Worm (Caenorhabditis elegans) whole organism, midembryonic: ENCODE data around the gene cutl-25.
A peak's percentile ranks its signal among the peaks of the same experiment; 100 is the strongest.

ENCODE experiments used
- T22C8.4 ChIP-seq: fragments of 200-800 bp; sonication (Bioruptor generic); IDR thresholded peaks from 2 replicates; pipeline ENCODE4 v1.3.6; 2022; ENCODE audit warnings: missing genetic modification characterization, missing compliant biosample characterization
- cog-1 ChIP-seq: sonication (generic microtip); optimal IDR thresholded peaks from 2 replicates; lab custom pipeline; 2016; ENCODE audit warnings: missing genetic modification characterization, missing compliant biosample characterization
- flt-1 ChIP-seq: fragments of 200-800 bp; sonication (Bioruptor generic); IDR thresholded peaks from 2 replicates; pipeline ENCODE4 v1.3.6; 2022; ENCODE audit warnings: missing genetic modification characterization, missing compliant biosample characterization
- klf-2 ChIP-seq: fragments of 200-800 bp; sonication (Bioruptor generic); conservative IDR thresholded peaks from 2 replicates; pipeline ENCODE4 v1.3.6; 2022; ENCODE audit warnings: missing genetic modification reagents, missing genetic modification characterization, missing compliant biosample characterization
- med-1 ChIP-seq: sonication (generic microtip); optimal IDR thresholded peaks from 2 replicates; lab custom pipeline; 2017; ENCODE audit warnings: missing genetic modification characterization, mild to moderate bottlenecking, missing compliant biosample characterization, antibody characterized with exemption, missing genetic modification reagents; ENCODE audit not compliant: insufficient read depth
- ref-1 ChIP-seq: fragments of 200-800 bp; sonication (Bioruptor generic); conservative IDR thresholded peaks from 2 replicates; pipeline ENCODE4 v1.3.6; 2022; ENCODE audit warnings: missing genetic modification reagents, missing genetic modification characterization, missing compliant biosample characterization
- tab-1 ChIP-seq: fragments of 200-800 bp; sonication (Bioruptor generic); IDR thresholded peaks from 2 replicates; pipeline ENCODE4 v1.3.6; 2022; ENCODE audit warnings: missing genetic modification characterization, missing compliant biosample characterization
- ztf-23 ChIP-seq: fragments of 200-800 bp; sonication (Bioruptor generic); IDR thresholded peaks from 2 replicates; pipeline ENCODE4 v1.3.6; 2022; ENCODE audit warnings: missing genetic modification reagents, missing genetic modification characterization, missing compliant biosample characterization
- ztf-29 ChIP-seq: fragments of 200-800 bp; sonication (Bioruptor generic); IDR thresholded peaks from 2 replicates; pipeline ENCODE4 v1.3.6; 2022; ENCODE audit warnings: missing genetic modification reagents, missing genetic modification characterization, missing compliant biosample characterization

Gene cutl-25

DNA sequence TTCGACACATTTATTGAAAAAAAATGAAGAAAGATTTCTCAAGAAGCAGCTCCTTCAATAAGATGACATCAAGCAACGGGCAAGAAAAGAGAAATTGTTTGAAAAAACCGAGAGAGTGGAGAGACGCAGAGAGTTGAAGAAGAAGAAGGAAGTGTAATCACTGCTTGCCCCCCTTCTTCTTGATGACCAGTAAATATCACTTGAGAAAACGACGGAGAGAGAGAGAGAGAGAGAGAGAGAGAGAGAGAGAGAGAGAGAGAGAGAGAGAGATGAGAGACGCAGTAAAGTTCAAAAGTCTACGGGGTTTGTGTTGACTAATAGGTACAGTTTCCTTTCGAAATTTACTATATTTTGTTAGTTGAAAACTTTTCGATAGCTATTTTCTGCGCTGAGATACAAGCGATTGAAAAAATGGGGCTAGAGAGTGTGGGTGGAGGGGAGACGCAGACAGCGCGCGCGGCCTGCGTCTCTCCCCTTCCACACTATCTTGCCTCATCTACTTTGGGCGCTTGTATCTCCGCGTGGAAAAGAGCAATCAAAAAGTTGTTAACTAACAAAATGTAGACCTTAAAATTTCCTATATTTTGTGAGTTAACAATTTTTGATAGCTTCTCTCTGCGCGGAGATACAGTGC, 19.1 kb upstream of the cutl-25 start:
- no peak for TF ChIP-seq T22C8.4 (GFP tag; lab: Robert Waterston, UW)
- no peak for TF ChIP-seq ref-1

DNA sequence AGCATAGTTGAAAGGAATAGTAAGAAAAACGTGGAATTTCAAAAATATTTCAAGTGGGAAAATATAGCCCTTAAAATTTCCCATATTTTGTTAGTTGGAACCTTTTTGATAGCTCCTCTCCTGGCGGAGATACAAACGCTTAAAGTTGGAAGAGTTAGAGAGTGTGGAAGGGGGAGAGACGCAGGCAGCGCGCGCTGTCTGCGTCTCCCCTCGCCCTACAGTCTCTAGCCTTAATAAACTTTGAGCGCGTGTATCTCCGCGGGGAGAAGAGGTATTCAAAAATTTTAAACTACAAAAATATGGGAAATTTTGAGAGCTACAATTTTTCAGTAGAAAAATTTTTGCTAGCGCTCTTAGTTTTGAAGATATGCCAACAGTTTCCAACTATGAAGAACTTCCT, 17.6 kb upstream of the cutl-25 start:
- TF ChIP-seq klf-2 (GFP tag; lab: Robert Waterston, UW) (no peak), T22C8.4 (GFP tag; lab: Robert Waterston, UW) (no peak), tab-1 (GFP tag; lab: Robert Waterston, UW) (no peak), flt-1 (GFP tag; lab: Robert Waterston, UW) (no peak), ztf-29 (GFP tag; lab: Robert Waterston, UW) (no peak), cog-1 (tag; lab: Kevin White, UChicago) (no peak), ref-1 (no peak), ztf-23 (GFP tag; lab: Robert Waterston, UW) (no peak), med-1 (no peak)

DNA sequence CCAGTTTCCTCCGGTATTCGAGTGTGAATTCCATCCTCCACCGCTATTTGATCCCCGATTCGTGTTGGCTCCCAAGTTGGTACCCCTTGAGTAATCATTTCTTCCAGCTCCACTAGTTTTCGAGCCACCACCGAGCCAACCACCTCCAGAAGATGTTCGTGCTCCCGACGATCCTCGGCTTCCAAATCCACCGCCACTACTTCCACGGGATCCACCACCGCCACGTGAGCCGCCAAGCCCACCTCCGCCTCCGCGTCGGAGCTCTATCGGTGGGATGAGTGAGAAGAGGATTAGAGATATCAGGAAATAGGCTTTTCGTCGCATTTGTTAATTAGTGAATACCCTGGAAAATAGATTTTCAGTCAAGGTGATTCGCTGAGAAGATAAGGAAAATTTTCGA, 17.1 kb upstream of the cutl-25 start, which contains the start of gene H06I04.6:
Gene H06I04.6 (minus strand): TSS at position 345 of the 400 bp plus-strand sequence.
- TF ChIP-seq ztf-29 (GFP tag; lab: Robert Waterston, UW) (no peak), tab-1 (GFP tag; lab: Robert Waterston, UW) (no peak), T22C8.4 (GFP tag; lab: Robert Waterston, UW) (no peak), ref-1 (no peak), flt-1 (GFP tag; lab: Robert Waterston, UW) (no peak), cog-1 (tag; lab: Kevin White, UChicago) (no peak), med-1 (no peak), klf-2 (GFP tag; lab: Robert Waterston, UW) (no peak)

DNA sequence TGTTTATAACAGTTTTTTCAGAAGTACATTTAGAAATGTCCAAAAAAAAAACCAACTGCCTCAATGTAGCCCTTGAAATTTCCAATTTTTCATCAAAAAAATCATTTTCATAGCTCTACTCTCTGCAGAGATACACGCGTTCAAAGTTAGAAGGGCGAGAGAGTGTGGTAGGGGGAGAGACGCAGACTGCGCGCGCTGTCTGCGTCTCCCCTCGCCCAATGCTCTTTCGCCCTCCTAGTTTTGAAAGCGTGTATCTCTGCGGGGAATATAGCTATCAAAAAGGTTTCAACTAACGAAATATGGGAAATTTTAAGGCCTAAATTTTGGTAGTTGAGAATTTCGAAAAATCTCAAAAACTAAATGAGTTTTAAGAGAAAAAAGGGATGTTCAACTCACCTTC, 16.6 kb upstream of the cutl-25 start:
- no peak for TF ChIP-seq med-1
- TF ChIP-seq ztf-29 (GFP tag; lab: Robert Waterston, UW): no peak
- TF ChIP-seq flt-1 (GFP tag; lab: Robert Waterston, UW): no peak
- no peak for TF ChIP-seq cog-1 (tag; lab: Kevin White, UChicago)
- TF ChIP-seq tab-1 (GFP tag; lab: Robert Waterston, UW): no peak
- TF ChIP-seq T22C8.4 (GFP tag; lab: Robert Waterston, UW): no peak
- no peak for TF ChIP-seq ref-1
- TF ChIP-seq klf-2 (GFP tag; lab: Robert Waterston, UW): no peak
- no peak for TF ChIP-seq ztf-23 (GFP tag; lab: Robert Waterston, UW)

DNA sequence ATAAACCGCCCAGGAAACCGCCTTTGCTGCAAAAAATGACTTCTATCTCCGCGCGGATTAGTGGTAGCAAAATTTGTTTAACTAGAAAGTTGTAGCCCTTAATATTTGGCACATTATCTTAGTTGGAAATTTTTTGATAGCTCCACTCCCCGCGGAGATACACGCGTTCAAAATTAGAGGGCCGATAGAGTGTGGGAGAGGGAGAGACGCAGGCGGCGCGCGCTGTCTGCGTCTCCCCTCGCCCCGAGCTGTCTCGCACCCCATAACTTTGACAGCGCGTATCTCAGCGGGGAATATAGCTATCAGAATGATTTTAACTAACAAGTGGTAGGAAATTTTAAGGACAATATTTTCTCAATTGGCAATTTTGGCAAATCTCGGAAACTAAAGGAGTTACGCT, 16.1 kb upstream of the cutl-25 start:
- TF ChIP-seq klf-2 (GFP tag; lab: Robert Waterston, UW) (no peak), ztf-29 (GFP tag; lab: Robert Waterston, UW) (no peak), ref-1 (no peak), cog-1 (tag; lab: Kevin White, UChicago) (no peak), ztf-23 (GFP tag; lab: Robert Waterston, UW) (no peak), T22C8.4 (GFP tag; lab: Robert Waterston, UW) (no peak), tab-1 (GFP tag; lab: Robert Waterston, UW) (no peak), flt-1 (GFP tag; lab: Robert Waterston, UW) (no peak), med-1 (no peak)

DNA sequence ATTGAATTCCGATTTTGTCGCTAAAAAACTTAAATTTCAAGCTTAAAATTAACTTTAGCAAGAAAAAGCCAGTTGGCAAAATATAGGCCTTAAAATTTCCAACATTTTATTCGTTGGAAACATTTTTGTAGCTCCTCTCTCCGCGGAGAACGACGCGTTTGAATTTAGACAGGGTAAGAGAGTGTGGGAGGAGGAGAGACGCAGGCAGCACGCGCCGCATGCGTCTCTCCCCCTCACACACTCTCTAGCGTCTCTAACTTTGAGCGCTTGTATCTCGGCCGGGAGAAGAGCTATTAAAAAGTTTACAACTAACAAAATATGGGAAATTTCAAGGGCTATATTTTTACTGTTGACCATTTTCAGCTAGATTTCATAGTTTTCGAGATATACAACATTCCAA, 14.3 kb upstream of the cutl-25 start:
- no peak for TF ChIP-seq tab-1 (GFP tag; lab: Robert Waterston, UW)
- TF ChIP-seq klf-2 (GFP tag; lab: Robert Waterston, UW): no peak
- no peak for TF ChIP-seq ref-1
- no peak for TF ChIP-seq cog-1 (tag; lab: Kevin White, UChicago)
- TF ChIP-seq ztf-29 (GFP tag; lab: Robert Waterston, UW): no peak
- TF ChIP-seq T22C8.4 (GFP tag; lab: Robert Waterston, UW): no peak
- no peak for TF ChIP-seq ztf-23 (GFP tag; lab: Robert Waterston, UW)
- no peak for TF ChIP-seq flt-1 (GFP tag; lab: Robert Waterston, UW)
- TF ChIP-seq med-1: no peak

DNA sequence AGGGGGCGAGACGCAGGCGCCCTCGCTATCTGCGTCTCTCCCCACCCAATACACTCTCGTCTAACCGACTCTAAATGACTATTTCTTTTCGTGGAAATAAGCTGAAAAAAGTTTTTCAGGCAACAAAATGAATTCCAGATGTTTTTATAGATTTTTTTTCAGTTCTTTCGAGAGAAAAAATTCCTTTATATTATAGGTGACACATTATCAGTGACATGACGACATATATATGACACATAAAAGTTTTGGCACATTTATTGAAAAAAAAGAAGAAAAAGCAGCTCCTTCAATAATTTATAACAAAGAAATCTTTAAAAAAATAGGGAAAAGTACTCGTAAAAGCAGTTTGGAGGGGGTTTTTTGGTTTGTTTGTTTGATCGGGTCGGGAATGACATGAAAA, 13.3 kb upstream of the cutl-25 start, which contains the start of gene fipr-29:
Gene fipr-29 (minus strand): TSS at position 101 of the 400 bp plus-strand sequence.
- no peak for TF ChIP-seq med-1
- TF ChIP-seq tab-1 (GFP tag; lab: Robert Waterston, UW): no peak
- no peak for TF ChIP-seq T22C8.4 (GFP tag; lab: Robert Waterston, UW)
- no peak for TF ChIP-seq cog-1 (tag; lab: Kevin White, UChicago)
- TF ChIP-seq ztf-23 (GFP tag; lab: Robert Waterston, UW): no peak
- TF ChIP-seq klf-2 (GFP tag; lab: Robert Waterston, UW): no peak
- TF ChIP-seq ref-1: no peak
- TF ChIP-seq ztf-29 (GFP tag; lab: Robert Waterston, UW): no peak
- TF ChIP-seq flt-1 (GFP tag; lab: Robert Waterston, UW): no peak

DNA sequence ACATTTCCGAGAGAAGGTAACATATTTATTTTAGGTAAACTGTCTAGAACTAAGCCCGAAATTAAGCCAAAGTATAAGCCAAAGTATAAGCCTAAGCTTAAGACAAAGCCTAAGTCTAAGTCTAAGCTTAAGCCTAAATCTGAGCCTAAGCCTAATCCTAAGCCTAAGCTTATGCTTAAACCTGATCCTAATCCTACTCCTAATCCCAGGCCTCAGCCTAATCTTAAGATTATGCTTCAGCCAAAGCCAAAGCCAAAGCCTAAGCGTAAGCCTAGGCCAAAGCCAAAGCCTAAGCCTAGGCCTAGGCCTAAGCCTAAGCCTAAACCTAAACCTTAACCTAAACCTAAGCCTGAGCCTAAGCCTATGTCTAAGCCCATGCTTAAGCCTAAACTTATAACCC, 8.9 kb upstream of the cutl-25 start:
- TF ChIP-seq ztf-29 (GFP tag; lab: Robert Waterston, UW): 0 out of 2 replicates have a peak, but pooled peaks have one; percentile 9
- no peak for TF ChIP-seq T22C8.4 (GFP tag; lab: Robert Waterston, UW)

DNA sequence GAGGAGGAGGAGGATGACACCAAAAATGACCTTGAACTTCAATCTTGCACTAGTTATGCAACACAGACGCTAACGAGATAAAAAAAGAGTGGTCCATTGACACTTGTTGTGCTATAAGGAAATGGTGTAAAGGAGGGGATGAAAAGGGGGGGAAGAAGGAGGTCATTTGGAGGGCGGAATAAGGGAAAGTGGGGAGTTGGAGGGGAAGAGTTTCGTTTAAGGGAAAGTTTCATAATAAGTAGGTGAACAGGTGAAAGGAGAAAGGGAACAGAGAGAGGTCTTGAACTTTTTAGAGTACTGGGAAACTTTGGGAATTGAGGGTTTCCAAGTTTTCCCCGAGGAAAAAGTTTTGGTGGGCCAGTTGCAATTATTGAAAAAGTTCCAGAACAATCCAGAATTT, 969 bp upstream of the cutl-25 start:
- no peak for TF ChIP-seq flt-1 (GFP tag; lab: Robert Waterston, UW)

DNA sequence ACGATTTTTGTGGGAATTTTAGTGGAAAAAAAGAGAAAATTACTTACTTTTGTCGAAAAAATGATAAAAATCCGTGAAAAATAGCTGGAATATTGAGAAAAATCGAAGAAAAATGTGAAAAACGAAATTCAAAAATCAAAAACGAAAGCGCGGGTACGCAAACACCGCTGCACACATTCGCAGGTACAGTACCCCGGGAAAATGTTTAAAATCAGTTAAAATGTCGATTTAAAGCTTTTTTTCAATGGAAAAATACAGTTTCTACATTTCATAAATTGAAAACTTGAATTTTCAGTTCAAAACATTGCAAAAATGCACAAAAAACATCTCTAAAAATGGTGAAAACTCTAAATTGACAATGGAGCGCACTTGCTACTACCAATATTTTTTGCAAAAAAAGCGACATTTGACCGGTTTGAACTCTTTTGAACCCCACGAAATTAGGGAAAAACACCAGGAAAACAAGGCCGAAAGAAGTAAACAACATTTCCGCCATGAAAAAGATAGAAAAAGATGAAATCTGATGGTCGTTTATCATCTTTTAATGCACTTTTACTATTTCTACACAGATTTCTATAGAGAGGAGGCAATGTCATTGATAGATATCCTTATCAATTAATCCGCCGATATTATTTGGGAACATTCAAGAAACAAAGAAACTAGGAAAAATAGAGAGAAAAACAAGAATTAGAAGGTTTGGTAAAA, 6.1 kb downstream of the cutl-25 start, which contains the start of gene daf-2:
Gene daf-2 (minus strand): TSS at position 112 of the 705 bp plus-strand sequence.
- no peak for TF ChIP-seq cog-1 (tag; lab: Kevin White, UChicago)
- TF ChIP-seq ztf-29 (GFP tag; lab: Robert Waterston, UW): no peak
- TF ChIP-seq med-1: no peak
- TF ChIP-seq klf-2 (GFP tag; lab: Robert Waterston, UW): no peak
- TF ChIP-seq T22C8.4 (GFP tag; lab: Robert Waterston, UW): no peak
- no peak for TF ChIP-seq ztf-23 (GFP tag; lab: Robert Waterston, UW)
- no peak for TF ChIP-seq tab-1 (GFP tag; lab: Robert Waterston, UW)
- TF ChIP-seq flt-1 (GFP tag; lab: Robert Waterston, UW): no peak
- no peak for TF ChIP-seq ref-1
